Fruit fly (Drosophila melanogaster): ENCODE measurements around the gene Glyp.
A peak's percentile ranks its signal among the peaks of the same experiment; 100 is the strongest.

The Glyp gene

DNA sequence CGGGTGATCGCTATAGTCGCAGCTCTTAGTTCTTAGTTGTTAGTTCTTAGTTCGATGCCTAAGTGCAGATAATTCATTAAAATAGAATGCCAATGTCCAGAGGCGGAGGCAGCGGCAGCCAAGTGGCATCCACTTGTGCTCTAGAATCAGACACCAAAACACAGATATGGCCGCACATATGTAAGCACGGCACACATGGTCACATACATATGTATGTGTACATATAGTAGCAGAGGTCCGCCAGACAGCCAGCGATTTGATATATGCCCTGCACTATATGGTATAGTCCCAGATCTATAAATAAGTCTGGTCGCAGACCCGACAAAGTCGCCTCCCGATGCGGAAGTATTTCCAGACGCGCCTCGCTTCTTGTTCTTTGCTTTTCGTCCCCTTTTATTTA lies 50.1 kb downstream of the Glyp start:
- no peak for TF ChIP-seq Pif1A (GFP tag; optimal IDR thresholded peaks at IDR 0.05)
- TF ChIP-seq CG12605 (GFP tag; IDR thresholded peaks at IDR 0.05), result no peak
- TF ChIP-seq CG32121 (GFP tag; IDR thresholded peaks at IDR 0.05), result peak; percentile 15; the same call in 1 of the 2 replicates
- no peak for TF ChIP-seq CG10348 (GFP tag; IDR thresholded peaks at IDR 0.05)
- no peak for TF ChIP-seq CG17806 (tag; optimal IDR thresholded peaks at IDR 0.05)
- no peak for TF ChIP-seq fd96Ca (GFP tag; IDR thresholded peaks at IDR 0.05)
- TF ChIP-seq CG8301 (tag; optimal IDR thresholded peaks at IDR 0.05), result no peak
- TF ChIP-seq gl (tag; optimal IDR thresholded peaks at IDR 0.05), result no peak
- TF ChIP-seq CG14655 (GFP tag; optimal IDR thresholded peaks at IDR 0.05), result no peak

DNA sequence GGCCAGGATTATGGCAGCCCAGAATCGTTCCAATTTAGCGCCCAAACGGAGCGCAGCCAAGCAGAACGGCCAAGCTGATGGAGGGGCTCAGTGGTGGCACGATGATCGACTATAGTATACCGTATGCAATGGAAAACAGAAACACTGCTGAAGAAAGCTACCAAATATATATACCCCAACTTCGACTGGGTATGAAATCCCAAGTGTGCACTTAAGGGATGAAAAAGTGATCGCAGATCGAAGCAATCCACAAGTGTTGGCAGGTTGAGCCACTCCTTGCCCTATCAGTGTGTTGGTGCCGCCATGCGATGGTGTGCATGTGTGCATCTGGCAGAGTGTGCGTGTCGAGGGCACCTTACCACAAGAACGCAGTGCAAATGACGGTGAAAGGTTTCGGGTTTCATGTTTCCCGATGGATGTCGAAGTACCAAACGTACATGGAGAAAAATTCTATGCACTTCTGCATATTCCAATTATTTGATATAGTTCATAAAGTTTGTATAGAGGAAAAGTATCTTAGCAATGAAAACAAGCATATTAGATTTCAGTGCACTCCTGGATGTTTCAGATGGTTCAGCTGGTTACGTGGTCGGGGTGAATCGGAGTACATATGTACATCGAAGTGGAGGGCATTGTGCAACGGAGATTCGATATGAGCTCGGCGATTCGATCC lies 51.5 kb downstream of the Glyp start:
- TF ChIP-seq CG13204 (GFP tag; optimal IDR thresholded peaks at IDR 0.05) (no peak), Ets98B (GFP tag; IDR thresholded peaks at IDR 0.05) (no peak), CG4496 (GFP tag; IDR thresholded peaks at IDR 0.05) (no peak), CG9948 (tag; optimal IDR thresholded peaks at IDR 0.05) (no peak), EcR (GFP tag; optimal IDR thresholded peaks at IDR 0.05) (no peak), CG34367 (tag; optimal IDR thresholded peaks at IDR 0.05) (no peak), CG10348 (GFP tag; IDR thresholded peaks at IDR 0.05) (no peak), CG8301 (tag; optimal IDR thresholded peaks at IDR 0.05) (no peak), fd96Ca (GFP tag; IDR thresholded peaks at IDR 0.05) (no peak), rn (GFP tag; IDR thresholded peaks at IDR 0.05) (no peak), CG32121 (GFP tag; IDR thresholded peaks at IDR 0.05) (no peak), CG12605 (GFP tag; IDR thresholded peaks at IDR 0.05) (no peak), CG17806 (tag; optimal IDR thresholded peaks at IDR 0.05) (no peak), CG15710 (tag; optimal IDR thresholded peaks at IDR 0.05) (no peak)

DNA sequence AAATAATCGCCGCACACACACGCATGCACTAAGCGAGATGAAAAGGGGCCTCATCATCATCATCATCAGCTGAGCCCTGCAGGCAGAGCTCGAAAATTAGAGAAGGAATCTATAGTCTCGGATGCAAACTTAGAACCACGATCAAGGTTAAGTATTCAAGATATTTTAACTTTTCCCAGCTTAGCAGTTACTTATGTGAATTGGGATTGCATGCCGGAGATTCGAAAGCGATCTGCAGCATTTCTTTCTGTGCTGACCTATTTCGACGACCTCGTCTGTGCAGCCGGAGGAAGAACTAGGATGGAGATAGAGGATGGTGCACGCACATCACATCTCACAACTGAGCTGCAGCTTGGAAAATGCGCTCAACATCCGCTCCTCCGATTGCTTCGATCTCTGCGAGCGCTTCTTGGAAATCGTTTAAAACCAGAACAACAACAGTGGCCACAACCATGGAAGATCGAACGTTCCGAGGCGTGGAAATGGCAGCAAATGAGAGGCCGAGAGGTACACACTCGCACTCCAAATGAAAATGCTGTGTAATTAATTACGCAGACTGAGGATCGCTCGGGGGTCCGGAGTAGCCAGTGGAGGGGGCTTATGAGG lies 52.2 kb downstream of the Glyp start:
- no peak for TF ChIP-seq Snoo (tag; optimal IDR thresholded peaks at IDR 0.05)
- TF ChIP-seq CG15710 (tag; optimal IDR thresholded peaks at IDR 0.05), result peak; percentile 80
- peak; percentile 81 for TF ChIP-seq fd96Ca (GFP tag; IDR thresholded peaks at IDR 0.05)
- no peak for TF ChIP-seq CG10348 (GFP tag; IDR thresholded peaks at IDR 0.05)
- TF ChIP-seq CG14655 (GFP tag; optimal IDR thresholded peaks at IDR 0.05), result peak; percentile 87
- TF ChIP-seq Pif1B (GFP tag; optimal IDR thresholded peaks at IDR 0.05), result peak; percentile 79
- peak; percentile 75 for TF ChIP-seq CG8301 (tag; optimal IDR thresholded peaks at IDR 0.05)
- TF ChIP-seq CG34367 (tag; optimal IDR thresholded peaks at IDR 0.05), result peak; percentile 86
- TF ChIP-seq D1 (tag; optimal IDR thresholded peaks at IDR 0.05), result no peak
- TF ChIP-seq Ets98B (GFP tag; IDR thresholded peaks at IDR 0.05), result peak; percentile 61
- peak; percentile 80 for TF ChIP-seq CG8159 (tag; optimal IDR thresholded peaks at IDR 0.05)
- peak; percentile 65 for TF ChIP-seq CG13204 (GFP tag; optimal IDR thresholded peaks at IDR 0.05)
- TF ChIP-seq CG4496 (GFP tag; IDR thresholded peaks at IDR 0.05), result peak; percentile 87
- no peak for TF ChIP-seq CG32121 (GFP tag; IDR thresholded peaks at IDR 0.05)
- TF ChIP-seq rn (GFP tag; IDR thresholded peaks at IDR 0.05), result 0 out of 2 replicates have a peak, but pooled peaks have one; percentile 7
- TF ChIP-seq Pif1A (GFP tag; optimal IDR thresholded peaks at IDR 0.05), result peak; percentile 68
- TF ChIP-seq CG9948 (tag; optimal IDR thresholded peaks at IDR 0.05), result peak; percentile 88
- TF ChIP-seq CG12605 (GFP tag; IDR thresholded peaks at IDR 0.05), result peak; percentile 78
- TF ChIP-seq EcR (GFP tag; optimal IDR thresholded peaks at IDR 0.05), result no peak
- TF ChIP-seq gl (tag; optimal IDR thresholded peaks at IDR 0.05), result peak; percentile 83
- peak; percentile 87 for TF ChIP-seq CG17806 (tag; optimal IDR thresholded peaks at IDR 0.05)

DNA sequence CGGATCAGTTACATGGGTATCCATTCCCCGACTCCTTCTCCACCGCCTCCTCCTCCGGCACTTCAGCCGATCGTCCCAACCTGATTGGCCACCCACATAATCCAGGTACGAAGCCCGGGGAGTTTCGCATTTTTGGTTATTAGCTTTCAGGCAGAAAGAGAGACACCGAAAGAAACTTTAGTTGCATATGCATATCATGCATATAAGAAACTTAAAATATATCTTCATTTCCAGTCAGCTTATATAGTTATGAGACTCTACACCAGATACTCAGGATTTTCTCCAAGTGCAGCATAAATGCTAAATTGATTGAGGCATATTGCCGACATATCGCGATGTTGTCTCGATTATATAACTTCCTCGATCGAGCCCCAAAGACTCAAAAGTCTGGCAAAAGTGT lies 53.5 kb downstream of the Glyp start:
- TF ChIP-seq CG32121 (GFP tag; IDR thresholded peaks at IDR 0.05) (0 out of 2 replicates have a peak, but pooled peaks have one; percentile 25), CG8159 (tag; optimal IDR thresholded peaks at IDR 0.05) (no peak), Snoo (tag; optimal IDR thresholded peaks at IDR 0.05) (no peak), CG10348 (GFP tag; IDR thresholded peaks at IDR 0.05) (no peak), CG12605 (GFP tag; IDR thresholded peaks at IDR 0.05) (peak; percentile 28; the same call in 1 of the 2 replicates), CG34367 (tag; optimal IDR thresholded peaks at IDR 0.05) (no peak), Ets98B (GFP tag; IDR thresholded peaks at IDR 0.05) (peak; percentile 72), EcR (GFP tag; optimal IDR thresholded peaks at IDR 0.05) (no peak), CG8301 (tag; optimal IDR thresholded peaks at IDR 0.05) (peak; percentile 21), CG14655 (GFP tag; optimal IDR thresholded peaks at IDR 0.05) (no peak), rn (GFP tag; IDR thresholded peaks at IDR 0.05) (no peak), gl (tag; optimal IDR thresholded peaks at IDR 0.05) (no peak), CG4496 (GFP tag; IDR thresholded peaks at IDR 0.05) (peak; percentile 67; the same call in 2 of the 3 replicates), Pif1B (GFP tag; optimal IDR thresholded peaks at IDR 0.05) (no peak), CG13204 (GFP tag; optimal IDR thresholded peaks at IDR 0.05) (no peak), D1 (tag; optimal IDR thresholded peaks at IDR 0.05) (no peak), CG17806 (tag; optimal IDR thresholded peaks at IDR 0.05) (no peak), CG9948 (tag; optimal IDR thresholded peaks at IDR 0.05) (no peak), Pif1A (GFP tag; optimal IDR thresholded peaks at IDR 0.05) (no peak), fd96Ca (GFP tag; IDR thresholded peaks at IDR 0.05) (peak; percentile 31; the same call in 1 of the 3 replicates), CG15710 (tag; optimal IDR thresholded peaks at IDR 0.05) (no peak)

DNA sequence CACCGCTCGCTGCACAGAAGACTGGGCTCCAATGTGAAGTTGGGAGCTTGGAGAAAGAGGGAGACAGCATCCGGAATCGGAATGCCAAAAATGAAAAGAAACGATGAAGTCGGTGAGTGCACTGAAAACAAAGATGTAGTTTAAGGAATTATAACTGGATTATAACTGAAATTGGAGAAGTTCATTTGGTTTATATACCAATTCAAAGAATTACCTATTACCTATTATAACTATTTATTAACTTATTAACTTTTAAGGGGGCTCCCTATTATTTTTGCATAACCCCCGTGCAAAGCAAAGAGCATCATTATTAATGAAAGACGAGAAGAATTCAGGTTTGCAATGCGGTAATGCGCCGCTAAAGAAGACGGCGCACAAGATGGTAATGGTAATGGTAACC lies 54.0 kb downstream of the Glyp start:
- TF ChIP-seq Ets98B (GFP tag; IDR thresholded peaks at IDR 0.05) (peak; percentile 37; the same call in 1 of the 2 replicates), Pif1B (GFP tag; optimal IDR thresholded peaks at IDR 0.05) (peak; percentile 62), rn (GFP tag; IDR thresholded peaks at IDR 0.05) (peak; percentile 47), D1 (tag; optimal IDR thresholded peaks at IDR 0.05) (no peak), CG8301 (tag; optimal IDR thresholded peaks at IDR 0.05) (peak; percentile 75), CG12605 (GFP tag; IDR thresholded peaks at IDR 0.05) (peak; percentile 11; the same call in 1 of the 2 replicates), gl (tag; optimal IDR thresholded peaks at IDR 0.05) (no peak), Snoo (tag; optimal IDR thresholded peaks at IDR 0.05) (peak; percentile 22), CG15710 (tag; optimal IDR thresholded peaks at IDR 0.05) (no peak), CG4496 (GFP tag; IDR thresholded peaks at IDR 0.05) (peak; percentile 56; the same call in 1 of the 3 replicates), CG10348 (GFP tag; IDR thresholded peaks at IDR 0.05) (no peak), CG14655 (GFP tag; optimal IDR thresholded peaks at IDR 0.05) (peak; percentile 54), fd96Ca (GFP tag; IDR thresholded peaks at IDR 0.05) (no peak), CG13204 (GFP tag; optimal IDR thresholded peaks at IDR 0.05) (no peak), Pif1A (GFP tag; optimal IDR thresholded peaks at IDR 0.05) (peak; percentile 55), CG17806 (tag; optimal IDR thresholded peaks at IDR 0.05) (peak; percentile 29), CG8159 (tag; optimal IDR thresholded peaks at IDR 0.05) (peak; percentile 48), EcR (GFP tag; optimal IDR thresholded peaks at IDR 0.05) (no peak), CG9948 (tag; optimal IDR thresholded peaks at IDR 0.05) (peak; percentile 21), CG32121 (GFP tag; IDR thresholded peaks at IDR 0.05) (peak; percentile 25; the same call in 1 of the 2 replicates), CG34367 (tag; optimal IDR thresholded peaks at IDR 0.05) (peak; percentile 1)

Data from whole organism, pupa.